Fruit fly (Drosophila melanogaster): Measurements from ENCODE around the gene HP1D3csd.

Gene HP1D3csd

DNA sequence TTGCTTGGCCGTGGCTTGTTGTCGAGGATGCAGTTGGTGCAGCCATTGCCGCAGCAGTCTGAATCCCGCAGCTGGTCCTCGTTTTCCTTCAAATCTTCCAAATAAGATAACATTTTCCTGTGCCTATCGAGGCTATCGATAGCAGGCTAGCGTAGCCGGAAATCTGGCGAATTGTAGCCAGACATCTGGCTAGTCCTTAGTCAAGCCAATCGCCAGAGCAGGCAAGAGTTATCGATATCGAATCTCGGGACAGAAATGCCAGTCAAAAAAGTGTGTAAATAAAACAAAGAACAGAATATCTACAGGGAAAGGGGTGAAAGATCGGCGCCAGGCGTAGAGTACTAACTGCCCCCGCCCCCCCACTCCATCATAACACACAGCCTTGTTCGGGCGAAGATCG is 3.3 kb downstream of the HP1D3csd start, which contains the start of the genes CG7914 and CG14194:
CG7914 (minus strand) TSS at position 113 of the 400 bp plus-strand sequence.
CG14194 (plus strand) TSS at position 220 of the 400 bp plus-strand sequence.
- TF ChIP-seq pan (optimal IDR thresholded peaks at IDR 0.05) = no peak
- TF ChIP-seq usp (GFP tag; optimal IDR thresholded peaks at IDR 0.05) = no peak
- no peak for TF ChIP-seq EcR (GFP tag; optimal IDR thresholded peaks at IDR 0.05)
- no peak for TF ChIP-seq psq (optimal IDR thresholded peaks at IDR 0.05)
- TF ChIP-seq Dll (optimal IDR thresholded peaks at IDR 0.05) = no peak
- no peak for TF ChIP-seq CG8478 (optimal IDR thresholded peaks at IDR 0.05)

DNA sequence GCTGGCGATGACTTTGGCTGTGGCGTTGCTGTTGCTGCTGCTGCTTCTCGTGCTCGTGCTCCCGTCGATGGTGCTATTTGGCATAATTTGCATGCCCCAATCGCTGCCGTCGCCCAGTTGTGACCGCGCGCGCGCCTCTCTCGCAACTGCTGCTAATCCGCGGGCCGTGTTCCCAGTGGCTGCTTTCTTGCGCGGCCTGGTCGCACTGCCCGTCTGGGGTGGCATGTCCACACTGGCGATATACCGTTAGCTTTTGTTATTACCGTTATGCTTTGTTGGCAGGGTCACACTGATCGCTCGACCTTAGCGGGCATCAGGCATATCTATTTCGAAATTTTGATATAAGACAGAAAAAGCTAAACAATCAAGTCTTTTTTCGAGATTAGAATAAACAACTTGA is 11.6 kb downstream of the HP1D3csd start, which contains the start of gene CG7990:
CG7990 (minus strand) TSS at position 350 of the 400 bp plus-strand sequence.
- TF ChIP-seq CG8478 (optimal IDR thresholded peaks at IDR 0.05) = no peak
- TF ChIP-seq pan (optimal IDR thresholded peaks at IDR 0.05) = no peak
- TF ChIP-seq EcR (GFP tag; optimal IDR thresholded peaks at IDR 0.05) = no peak
- no peak for TF ChIP-seq psq (optimal IDR thresholded peaks at IDR 0.05)
- TF ChIP-seq usp (GFP tag; optimal IDR thresholded peaks at IDR 0.05) = no peak
- no peak for TF ChIP-seq Dll (optimal IDR thresholded peaks at IDR 0.05)

DNA sequence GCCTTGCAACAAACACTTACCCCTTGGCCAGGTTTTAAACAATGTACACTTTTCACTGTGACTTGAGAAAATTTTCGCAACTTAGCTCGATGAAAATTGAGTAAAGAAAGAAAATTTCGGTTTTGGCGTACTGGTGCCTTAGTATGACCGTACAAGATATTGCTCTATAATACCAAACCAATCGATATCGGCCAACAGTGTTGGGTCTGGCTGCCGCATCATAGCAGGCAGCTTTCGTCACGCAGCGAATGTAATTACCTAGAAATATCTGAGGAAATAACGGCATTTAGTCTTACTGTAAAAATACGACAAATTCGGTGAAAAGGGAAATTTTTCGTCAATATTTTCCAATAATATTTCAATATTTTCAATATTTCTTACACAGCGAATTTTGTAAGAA is 18.0 kb downstream of the HP1D3csd start, which contains the start of gene Ulp1:
Ulp1 (minus strand) TSS at position 174 of the 400 bp plus-strand sequence.
- TF ChIP-seq CG8478 (optimal IDR thresholded peaks at IDR 0.05) = no peak
- TF ChIP-seq EcR (GFP tag; optimal IDR thresholded peaks at IDR 0.05) = no peak
- no peak for TF ChIP-seq Dll (optimal IDR thresholded peaks at IDR 0.05)
- no peak for TF ChIP-seq usp (GFP tag; optimal IDR thresholded peaks at IDR 0.05)
- no peak for TF ChIP-seq pan (optimal IDR thresholded peaks at IDR 0.05)
- no peak for TF ChIP-seq psq (optimal IDR thresholded peaks at IDR 0.05)

DNA sequence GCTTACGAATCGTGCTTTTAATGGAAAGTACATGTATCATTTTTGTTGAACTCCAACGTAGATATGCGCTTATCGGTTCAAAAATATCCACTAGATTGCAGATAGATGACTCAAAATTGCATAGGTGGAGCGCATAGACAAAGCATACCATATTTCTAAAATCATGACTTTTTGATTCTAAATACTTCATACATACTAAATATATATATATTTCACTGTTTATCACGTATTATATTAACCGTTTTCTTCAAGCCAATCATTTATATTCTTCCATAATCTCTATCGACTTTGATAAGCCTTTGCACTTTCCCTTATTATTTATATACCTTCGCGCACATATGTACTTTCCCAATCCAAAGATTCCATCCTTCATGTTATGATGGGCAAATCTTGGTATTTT is 22.0 kb downstream of the HP1D3csd start, which contains the start of gene CG14195:
CG14195 (minus strand) TSS at position 101 of the 400 bp plus-strand sequence.
- no peak for TF ChIP-seq usp (GFP tag; optimal IDR thresholded peaks at IDR 0.05)
- no peak for TF ChIP-seq EcR (GFP tag; optimal IDR thresholded peaks at IDR 0.05)
- TF ChIP-seq pan (optimal IDR thresholded peaks at IDR 0.05) = no peak
- no peak for TF ChIP-seq Dll (optimal IDR thresholded peaks at IDR 0.05)
- TF ChIP-seq psq (optimal IDR thresholded peaks at IDR 0.05) = no peak
- TF ChIP-seq CG8478 (optimal IDR thresholded peaks at IDR 0.05) = no peak

DNA sequence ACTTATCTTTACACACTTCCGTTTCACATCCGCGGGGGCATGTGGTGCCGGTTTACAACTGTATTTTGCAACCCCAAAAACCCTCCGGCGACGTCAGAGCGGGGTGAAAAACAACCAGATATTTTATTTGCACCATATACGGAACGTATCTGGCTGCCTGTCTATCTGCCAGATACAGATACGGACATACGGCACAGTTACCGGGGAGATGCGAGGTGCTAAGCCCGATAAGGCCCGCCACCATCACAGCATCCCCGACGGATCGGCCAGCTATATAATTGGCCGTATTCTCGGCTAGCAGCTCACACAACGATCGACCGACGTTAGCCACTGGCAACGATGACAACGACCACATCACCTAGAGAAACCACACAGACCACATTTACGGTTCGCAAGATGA is 22.9 kb downstream of the HP1D3csd start, which contains the start of gene Mur18B:
Mur18B (plus strand) TSS at position 301 of the 400 bp plus-strand sequence.
- no peak for TF ChIP-seq Dll (optimal IDR thresholded peaks at IDR 0.05)
- TF ChIP-seq pan (optimal IDR thresholded peaks at IDR 0.05) = no peak
- no peak for TF ChIP-seq usp (GFP tag; optimal IDR thresholded peaks at IDR 0.05)
- TF ChIP-seq psq (optimal IDR thresholded peaks at IDR 0.05) = no peak
- no peak for TF ChIP-seq CG8478 (optimal IDR thresholded peaks at IDR 0.05)
- no peak for TF ChIP-seq EcR (GFP tag; optimal IDR thresholded peaks at IDR 0.05)

DNA sequence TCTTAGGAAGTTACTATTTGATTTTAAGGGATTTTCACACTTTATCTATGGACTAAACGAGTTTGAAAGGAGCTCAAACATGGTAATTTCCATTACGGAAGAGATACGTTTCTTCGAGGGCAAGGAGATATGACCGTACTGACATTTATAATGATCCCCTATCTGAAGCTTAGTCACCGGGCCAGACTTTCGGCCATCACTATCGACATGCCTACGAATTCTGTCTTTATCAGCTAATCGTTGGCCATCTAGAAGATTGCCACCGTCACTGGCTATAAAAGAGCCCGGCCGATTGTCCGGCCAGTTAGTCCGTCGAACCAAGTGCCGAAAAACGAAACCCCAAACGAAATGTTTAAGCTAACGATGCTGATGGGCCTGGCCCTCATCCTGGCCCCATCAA is 25.2 kb downstream of the HP1D3csd start, which contains the start of gene Muc18B:
Muc18B (plus strand) TSS at position 301 of the 400 bp plus-strand sequence.
- TF ChIP-seq pan (optimal IDR thresholded peaks at IDR 0.05) (no peak), psq (optimal IDR thresholded peaks at IDR 0.05) (no peak), EcR (GFP tag; optimal IDR thresholded peaks at IDR 0.05) (no peak)

DNA sequence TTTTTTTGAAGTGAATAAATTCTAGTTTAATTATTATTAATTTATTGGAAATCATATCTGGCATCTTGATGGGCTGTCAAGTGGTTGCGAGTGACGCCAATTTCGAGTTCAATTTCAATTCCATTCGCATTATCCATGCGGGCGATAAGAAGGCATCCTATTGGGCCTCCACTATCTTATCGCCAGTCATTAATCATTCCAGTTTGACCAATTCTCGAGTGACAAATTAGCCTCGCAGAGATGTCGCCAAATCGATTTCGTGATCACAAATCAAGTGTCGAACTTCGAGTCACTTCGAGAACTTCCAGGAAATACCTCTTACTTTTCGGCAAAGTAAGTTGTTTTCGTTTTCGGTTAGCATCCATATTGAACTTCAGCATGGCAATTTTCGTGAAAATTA is 26.7 kb downstream of the HP1D3csd start:
- TF ChIP-seq CG8478 (optimal IDR thresholded peaks at IDR 0.05) (no peak), Dll (optimal IDR thresholded peaks at IDR 0.05) (no peak), psq (optimal IDR thresholded peaks at IDR 0.05) (no peak), pan (optimal IDR thresholded peaks at IDR 0.05) (no peak), EcR (GFP tag; optimal IDR thresholded peaks at IDR 0.05) (no peak), usp (GFP tag; optimal IDR thresholded peaks at IDR 0.05) (no peak)

DNA sequence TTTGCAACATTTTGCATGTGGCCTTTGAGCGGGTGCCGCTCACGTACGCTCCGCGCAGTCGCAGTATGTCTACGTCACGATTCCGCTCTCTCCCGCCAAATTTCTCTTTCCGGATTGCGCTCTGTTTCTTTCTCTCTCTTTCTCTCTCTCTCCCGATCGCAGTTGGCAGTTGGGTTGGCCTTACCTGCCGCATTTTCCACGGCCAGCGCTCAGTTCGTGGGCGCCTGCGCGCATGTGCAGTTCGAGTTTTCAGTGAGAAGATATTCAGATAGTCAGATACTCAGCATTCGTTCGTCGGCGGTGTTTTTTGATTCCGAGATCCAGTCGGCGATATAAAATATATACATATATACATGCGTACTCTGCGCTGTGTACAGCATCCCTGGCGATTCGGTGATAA is 30.4 kb downstream of the HP1D3csd start, which contains the start of gene CG7884:
CG7884 (plus strand) TSS at position 208 of the 400 bp plus-strand sequence.
- no peak for TF ChIP-seq CG8478 (optimal IDR thresholded peaks at IDR 0.05)
- peak; percentile 76 for TF ChIP-seq Dll (optimal IDR thresholded peaks at IDR 0.05)

DNA sequence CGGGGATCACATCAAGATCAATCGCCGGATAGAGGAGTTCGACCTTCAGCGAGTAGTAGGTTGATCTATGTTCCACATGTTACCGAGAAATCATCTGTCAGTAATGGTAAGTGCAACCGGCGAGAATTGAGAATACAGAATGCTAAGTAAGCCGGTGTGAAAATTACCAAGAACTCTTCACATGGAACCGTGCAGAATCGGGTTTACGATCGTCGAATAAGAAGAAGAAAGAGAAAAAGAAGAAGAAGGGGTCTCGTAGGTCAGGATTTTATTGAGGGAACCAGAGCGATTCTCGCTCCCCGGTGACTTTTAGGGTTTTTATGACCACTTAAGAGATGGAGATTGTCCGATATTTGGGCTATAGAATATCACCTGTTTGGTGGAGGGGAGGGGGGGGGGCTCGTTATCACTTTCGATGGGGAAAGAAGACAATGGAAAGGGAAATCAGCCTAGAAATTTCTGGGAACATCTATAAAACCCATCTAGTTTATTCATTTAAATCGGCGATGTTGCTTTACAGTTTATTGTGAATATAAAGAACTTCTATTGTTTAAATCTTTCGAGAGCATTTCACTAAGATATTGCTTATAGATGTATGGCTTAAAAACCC is 31.1 kb downstream of the HP1D3csd start:
- no peak for TF ChIP-seq psq (optimal IDR thresholded peaks at IDR 0.05)
- TF ChIP-seq CG8478 (optimal IDR thresholded peaks at IDR 0.05) = no peak
- no peak for TF ChIP-seq pan (optimal IDR thresholded peaks at IDR 0.05)
- TF ChIP-seq EcR (GFP tag; optimal IDR thresholded peaks at IDR 0.05) = no peak

DNA sequence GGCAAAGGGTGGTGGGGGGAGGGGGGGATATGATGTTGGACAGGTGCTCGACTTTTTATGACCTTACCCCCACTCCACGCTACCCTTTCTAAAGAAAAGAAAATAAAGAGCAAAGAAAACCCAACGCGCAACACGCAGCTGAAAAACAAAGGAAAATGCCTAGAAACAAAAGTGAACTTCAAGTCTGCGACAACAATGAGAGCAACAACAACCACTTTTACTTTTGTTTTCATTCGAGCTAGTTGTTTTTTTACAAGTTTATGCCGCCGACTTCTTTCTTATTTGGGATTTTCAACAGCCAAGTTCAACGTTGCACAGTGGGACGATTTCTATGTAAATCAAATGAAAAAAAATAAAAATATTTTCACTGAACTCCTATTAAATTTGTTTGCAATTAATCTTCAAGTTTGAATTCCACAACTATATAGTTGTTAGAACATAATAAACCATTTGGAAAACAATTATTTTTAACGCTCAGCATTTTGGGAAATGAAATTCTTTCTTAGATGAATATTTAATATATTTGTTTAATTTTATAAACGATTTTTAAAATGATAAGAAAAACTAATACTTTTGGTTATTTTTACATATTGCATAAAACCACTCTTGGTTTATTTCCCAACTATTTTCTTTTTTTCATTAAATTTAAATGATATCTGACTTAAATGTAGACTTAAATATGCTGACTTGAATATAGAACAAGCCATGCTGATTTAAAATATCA is 34.7 kb downstream of the HP1D3csd start:
- no peak for TF ChIP-seq psq (optimal IDR thresholded peaks at IDR 0.05)
- TF ChIP-seq pan (optimal IDR thresholded peaks at IDR 0.05) = no peak
- no peak for TF ChIP-seq EcR (GFP tag; optimal IDR thresholded peaks at IDR 0.05)
- TF ChIP-seq usp (GFP tag; optimal IDR thresholded peaks at IDR 0.05) = no peak
- no peak for TF ChIP-seq CG8478 (optimal IDR thresholded peaks at IDR 0.05)
- no peak for TF ChIP-seq Dll (optimal IDR thresholded peaks at IDR 0.05)

DNA sequence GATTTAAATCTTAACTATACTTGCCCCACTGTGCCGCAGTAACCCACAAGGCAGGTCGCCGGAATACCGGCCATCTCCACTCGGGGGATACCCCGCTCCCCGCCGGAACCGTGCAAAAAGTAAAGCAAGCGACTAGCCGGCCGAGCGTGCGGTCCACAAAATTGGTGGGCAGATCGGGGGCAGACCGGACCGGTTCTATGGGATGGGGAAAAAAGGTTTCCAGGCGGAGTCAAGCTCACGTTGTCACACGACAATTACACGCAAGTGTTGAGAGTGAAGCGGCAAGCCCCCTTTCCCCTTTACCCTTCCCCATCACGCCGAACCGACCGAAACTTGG is 35.3 kb downstream of the HP1D3csd start:
- no peak for TF ChIP-seq CG8478 (optimal IDR thresholded peaks at IDR 0.05)
- TF ChIP-seq psq (optimal IDR thresholded peaks at IDR 0.05) = no peak
- TF ChIP-seq EcR (GFP tag; optimal IDR thresholded peaks at IDR 0.05) = no peak
- no peak for TF ChIP-seq pan (optimal IDR thresholded peaks at IDR 0.05)
- TF ChIP-seq usp (GFP tag; optimal IDR thresholded peaks at IDR 0.05) = no peak
- no peak for TF ChIP-seq Dll (optimal IDR thresholded peaks at IDR 0.05)

DNA sequence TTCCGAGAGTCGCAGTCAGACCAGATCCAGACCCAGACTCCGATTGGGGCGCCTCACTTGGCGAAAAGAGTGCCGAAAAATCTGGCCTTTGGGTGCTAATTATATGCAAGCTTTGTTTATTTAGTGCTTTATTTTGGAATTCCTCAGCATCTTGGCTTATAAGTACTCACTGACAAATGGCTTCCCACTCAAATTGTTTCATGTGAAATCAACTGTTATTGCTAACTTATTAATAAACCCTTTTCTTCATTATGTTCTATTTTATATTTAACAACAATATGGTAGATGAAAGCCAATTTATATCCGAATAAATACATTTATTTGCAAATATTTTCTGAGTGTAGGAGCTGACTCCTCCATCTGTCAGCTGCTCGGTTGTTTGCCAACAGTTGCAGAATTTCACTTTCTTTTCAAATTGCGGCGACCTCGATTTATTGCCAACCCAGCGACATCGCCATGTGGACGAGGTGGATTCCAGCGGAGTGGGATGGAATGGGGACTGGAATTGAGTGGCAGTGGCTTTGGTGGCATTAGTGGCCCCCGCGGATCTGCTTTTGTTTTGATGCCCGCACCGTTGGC is 39.9 kb downstream of the HP1D3csd start:
- TF ChIP-seq Dll (optimal IDR thresholded peaks at IDR 0.05) (no peak), CG8478 (optimal IDR thresholded peaks at IDR 0.05) (no peak), pan (optimal IDR thresholded peaks at IDR 0.05) (no peak), EcR (GFP tag; optimal IDR thresholded peaks at IDR 0.05) (no peak)

All from whole organism.